Worm (Caenorhabditis elegans): ENCODE measurements around the gene fbxc-43.

Gene fbxc-43

ce11 chrII:4267711-4268110 is 31.9 kb upstream of the fbxc-43 start:
- no peak for TF ChIP-seq lin-39 (tag; optimal IDR thresholded peaks at IDR 0.05)
- no peak for TF ChIP-seq alr-1 (tag; optimal IDR thresholded peaks at IDR 0.05; ENCODE audit: borderline replicate concordance)
- TF ChIP-seq nhr-47 (tag; optimal IDR thresholded peaks at IDR 0.05): no peak
- TF ChIP-seq unc-86 (tag; optimal IDR thresholded peaks at IDR 0.05): no peak
- no peak for TF ChIP-seq isw-1 (GFP tag; IDR thresholded peaks at IDR 0.05)

DNA sequence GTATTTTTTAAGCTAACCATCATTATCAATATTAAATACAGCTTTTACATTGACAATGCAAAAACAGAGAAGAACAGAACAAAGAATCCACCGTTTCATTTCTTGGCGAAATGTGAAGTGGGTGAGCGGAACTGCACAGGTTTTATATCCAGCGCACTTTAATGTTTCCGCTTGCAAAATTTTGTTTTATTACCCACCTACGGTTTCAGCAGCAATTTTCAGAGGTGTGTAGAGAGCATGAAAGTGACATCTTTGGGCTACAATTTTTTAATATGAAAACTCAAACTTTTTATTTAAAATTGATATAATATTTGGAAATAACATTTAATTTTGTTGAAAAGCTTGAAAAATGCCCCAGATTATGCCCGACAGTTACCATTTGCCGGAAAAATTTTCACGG is 22.9 kb upstream of the fbxc-43 start, which contains the start of gene clec-135:
Gene clec-135 (minus strand): TSS at position 101 of the 400 bp plus-strand sequence.
- TF ChIP-seq skn-1 (tag; optimal IDR thresholded peaks at IDR 0.05): no peak
- TF ChIP-seq vab-15 (tag; optimal IDR thresholded peaks at IDR 0.05): no peak
- TF ChIP-seq elt-3 (tag; optimal IDR thresholded peaks at IDR 0.05): no peak
- no peak for TF ChIP-seq nhr-12 (tag; optimal IDR thresholded peaks at IDR 0.05)
- TF ChIP-seq egl-13 (tag; optimal IDR thresholded peaks at IDR 0.05): no peak
- no peak for TF ChIP-seq jun-1 (tag; optimal IDR thresholded peaks at IDR 0.05)
- no peak for TF ChIP-seq fkh-10 (GFP tag; optimal IDR thresholded peaks at IDR 0.05)
- TF ChIP-seq nhr-47 (tag; optimal IDR thresholded peaks at IDR 0.05): no peak
- no peak for TF ChIP-seq zip-4 (GFP tag; optimal IDR thresholded peaks at IDR 0.05)
- no peak for TF ChIP-seq ceh-90 (tag; optimal IDR thresholded peaks at IDR 0.05)
- TF ChIP-seq pag-3 (tag; optimal IDR thresholded peaks at IDR 0.05; ENCODE audit: borderline replicate concordance, insufficient read depth): no peak
- TF ChIP-seq ceh-88 (GFP tag; IDR thresholded peaks at IDR 0.05): no peak
- no peak for TF ChIP-seq lin-14 (GFP tag; optimal IDR thresholded peaks at IDR 0.05)
- no peak for TF ChIP-seq nhr-28 (tag; optimal IDR thresholded peaks at IDR 0.05)
- TF ChIP-seq nhr-237 (tag; optimal IDR thresholded peaks at IDR 0.05): no peak
- TF ChIP-seq nhr-71 (tag; optimal IDR thresholded peaks at IDR 0.05): no peak
- no peak for TF ChIP-seq nhr-85 (tag)
- no peak for TF ChIP-seq nhr-11 (tag; optimal IDR thresholded peaks at IDR 0.05)
- no peak for TF ChIP-seq ztf-11 (tag; optimal IDR thresholded peaks at IDR 0.05)
- no peak for TF ChIP-seq nhr-90 (tag; optimal IDR thresholded peaks at IDR 0.05; ENCODE audit: poor library complexity)

ce11 chrII:4256541-4257001 is 20.8 kb upstream of the fbxc-43 start, which contains the start of gene C16A11.7:
Gene C16A11.7, minus strand, starts transcription at chrII:4256951.
- TF ChIP-seq unc-98 (GFP tag; IDR thresholded peaks at IDR 0.05) (no peak), snu-23 (GFP tag; optimal IDR thresholded peaks at IDR 0.05) (no peak), nhr-90 (tag; optimal IDR thresholded peaks at IDR 0.05; ENCODE audit: poor library complexity) (no peak)

ce11 chrII:4246897-4247296 is 11.1 kb upstream of the fbxc-43 start, which contains the start of gene gpa-11:
Gene gpa-11, plus strand, starts transcription at chrII:4247197.
- no peak for TF ChIP-seq fkh-10 (GFP tag; optimal IDR thresholded peaks at IDR 0.05)
- TF ChIP-seq fkh-4 (tag; optimal IDR thresholded peaks at IDR 0.05; ENCODE audit: borderline replicate concordance): no peak
- no peak for TF ChIP-seq mab-9 (GFP tag; IDR thresholded peaks at IDR 0.05)
- no peak for TF ChIP-seq ceh-63 (GFP tag; optimal IDR thresholded peaks at IDR 0.05)
- no peak for TF ChIP-seq snpc-4 (tag; optimal IDR thresholded peaks at IDR 0.05)
- no peak for TF ChIP-seq ceh-8 (GFP tag; optimal IDR thresholded peaks at IDR 0.05)
- no peak for TF ChIP-seq fkh-8 (tag; optimal IDR thresholded peaks at IDR 0.05)
- TF ChIP-seq nhr-20 (tag; optimal IDR thresholded peaks at IDR 0.05): no peak
- TF ChIP-seq nhr-90 (tag; optimal IDR thresholded peaks at IDR 0.05; ENCODE audit: poor library complexity): no peak
- TF ChIP-seq mep-1 (tag; optimal IDR thresholded peaks at IDR 0.05): no peak
- TF ChIP-seq zip-4 (GFP tag; optimal IDR thresholded peaks at IDR 0.05): no peak
- TF ChIP-seq lin-35 (GFP tag; optimal IDR thresholded peaks at IDR 0.05): no peak
- no peak for TF ChIP-seq skn-1 (tag; optimal IDR thresholded peaks at IDR 0.05)
- TF ChIP-seq hpl-2 (GFP tag; optimal IDR thresholded peaks at IDR 0.05): no peak
- TF ChIP-seq tlp-1 (tag; optimal IDR thresholded peaks at IDR 0.05): no peak
- TF ChIP-seq grh-1 (GFP tag; IDR thresholded peaks at IDR 0.05): no peak

All from whole organism, L1 larva.